Worm (Caenorhabditis elegans) whole organism, L3 larva: ENCODE data around the gene srh-47.
A peak's percentile ranks its signal among the peaks of the same experiment; 100 is the strongest.

ENCODE experiments used
- R02D3.7 ChIP-seq: fragments of 150-350 bp; optimal IDR thresholded peaks from 2 replicates; lab custom pipeline; 2014; ENCODE audit warnings: missing biosample characterization, missing genetic modification characterization
- ZK546.5 ChIP-seq: sonication (generic microtip); optimal IDR thresholded peaks from 2 replicates; lab custom pipeline; 2017; ENCODE audit warnings: missing biosample characterization, missing genetic modification characterization
- aly-2 ChIP-seq: fragments of 150-350 bp; optimal IDR thresholded peaks from 2 replicates; lab custom pipeline; 2014; ENCODE audit warnings: missing biosample characterization, missing genetic modification characterization
- ceh-16 ChIP-seq: sonication (generic microtip); optimal IDR thresholded peaks from 2 replicates; lab custom pipeline; 2017; ENCODE audit warnings: missing biosample characterization, missing genetic modification characterization
- ceh-28 ChIP-seq: fragments of 150-350 bp; optimal IDR thresholded peaks from 2 replicates; lab custom pipeline; 2014; ENCODE audit warnings: missing biosample characterization, missing genetic modification reagents, missing genetic modification characterization
- ceh-82 ChIP-seq: fragments of 150-350 bp; optimal IDR thresholded peaks from 2 replicates; lab custom pipeline; 2014; ENCODE audit warnings: missing biosample characterization, missing genetic modification characterization
- daf-12 ChIP-seq: fragments of 150-350 bp; optimal IDR thresholded peaks from 2 replicates; lab custom pipeline; 2014; ENCODE audit warnings: missing biosample characterization, missing genetic modification reagents, missing genetic modification characterization
- egl-27 ChIP-seq: sonication (generic microtip); optimal IDR thresholded peaks from 4 replicates; lab custom pipeline; 2017; ENCODE audit warnings: missing biosample characterization, missing genetic modification reagents, missing genetic modification characterization
- elt-1 ChIP-seq: fragments of 150-350 bp; optimal IDR thresholded peaks from 2 replicates; lab custom pipeline; 2014; ENCODE audit warnings: missing biosample characterization, missing genetic modification characterization
- elt-2 ChIP-seq: sonication (generic microtip); optimal IDR thresholded peaks from 2 replicates; lab custom pipeline; 2016; ENCODE audit warnings: missing genetic modification reagents, mild to moderate bottlenecking, missing genetic modification characterization, missing compliant biosample characterization
- eor-1 ChIP-seq, 2 experiments: fragments of 150-350 bp; optimal IDR thresholded peaks; 2 replicates each; lab custom pipeline; 2014 to 2018; ENCODE audit warnings: missing biosample characterization in 2 of 2, missing genetic modification characterization in 2 of 2
- fkh-10 ChIP-seq: sonication (generic microtip); optimal IDR thresholded peaks from 2 replicates; lab custom pipeline; 2017; ENCODE audit warnings: missing biosample characterization, missing genetic modification reagents, missing genetic modification characterization
- fkh-2 ChIP-seq: fragments of 150-350 bp; optimal IDR thresholded peaks from 2 replicates; lab custom pipeline; 2014; ENCODE audit warnings: missing biosample characterization, missing genetic modification reagents, missing genetic modification characterization
- hmg-11 ChIP-seq: sonication (generic microtip); optimal IDR thresholded peaks from 2 replicates; lab custom pipeline; 2016; ENCODE audit warnings: missing genetic modification characterization, missing compliant biosample characterization
- lin-15B ChIP-seq: fragments of 150-350 bp; optimal IDR thresholded peaks from 2 replicates; lab custom pipeline; 2014; ENCODE audit warnings: missing biosample characterization, missing genetic modification characterization
- lsy-12 ChIP-seq: sonication (generic microtip); optimal IDR thresholded peaks from 2 replicates; lab custom pipeline; 2016; ENCODE audit warnings: mild to moderate bottlenecking, missing genetic modification characterization, missing compliant biosample characterization
- mdl-1 ChIP-seq: fragments of 150-350 bp; optimal IDR thresholded peaks from 2 replicates; lab custom pipeline; 2014; ENCODE audit warnings: missing biosample characterization, missing genetic modification characterization
- mml-1 ChIP-seq: fragments of 150-350 bp; sonication (generic microtip); optimal IDR thresholded peaks from 3 replicates; lab custom pipeline; 2014; ENCODE audit warnings: missing biosample characterization, missing genetic modification characterization
- nfya-1 ChIP-seq: sonication (generic microtip); optimal IDR thresholded peaks from 2 replicates; lab custom pipeline; 2017; ENCODE audit warnings: missing genetic modification characterization, mild to moderate bottlenecking, missing compliant biosample characterization, antibody characterized with exemption, moderate library complexity; ENCODE audit not compliant: insufficient read depth
- nhr-11 ChIP-seq: fragments of 150-350 bp; optimal IDR thresholded peaks from 2 replicates; lab custom pipeline; 2014; ENCODE audit warnings: missing biosample characterization, missing genetic modification characterization
- nhr-12 ChIP-seq: fragments of 150-350 bp; optimal IDR thresholded peaks from 2 replicates; lab custom pipeline; 2014; ENCODE audit warnings: missing biosample characterization, missing genetic modification characterization
- nhr-23 ChIP-seq: fragments of 150-350 bp; optimal IDR thresholded peaks from 2 replicates; lab custom pipeline; 2014; ENCODE audit warnings: missing biosample characterization, missing genetic modification reagents, missing genetic modification characterization
- nhr-237 ChIP-seq: fragments of 150-350 bp; optimal IDR thresholded peaks from 2 replicates; lab custom pipeline; 2014; ENCODE audit warnings: missing biosample characterization, missing genetic modification characterization
- nhr-25 ChIP-seq: sonication (generic microtip); optimal IDR thresholded peaks from 2 replicates; lab custom pipeline; 2017; ENCODE audit warnings: missing biosample characterization, missing genetic modification characterization
- nhr-28 ChIP-seq: fragments of 150-350 bp; optimal IDR thresholded peaks from 2 replicates; lab custom pipeline; 2014; ENCODE audit warnings: missing biosample characterization, missing genetic modification characterization
- nhr-43 ChIP-seq: sonication (generic microtip); optimal IDR thresholded peaks from 2 replicates; lab custom pipeline; 2016; ENCODE audit warnings: mild to moderate bottlenecking, missing genetic modification characterization, missing compliant biosample characterization; ENCODE audit not compliant: poor library complexity, severe bottlenecking
- nhr-67 ChIP-seq: fragments of 150-350 bp; optimal IDR thresholded peaks from 2 replicates; lab custom pipeline; 2014; ENCODE audit warnings: missing biosample characterization, missing genetic modification characterization
- nhr-76 ChIP-seq: fragments of 150-350 bp; sonication (generic microtip); optimal IDR thresholded peaks from 5 replicates; lab custom pipeline; 2014; ENCODE audit warnings: missing biosample characterization, missing genetic modification characterization
- nhr-77 ChIP-seq: fragments of 150-350 bp; optimal IDR thresholded peaks from 2 replicates; lab custom pipeline; 2014; ENCODE audit warnings: missing biosample characterization, missing genetic modification characterization
- pha-4 ChIP-seq: fragments of 150-350 bp; optimal IDR thresholded peaks from 2 replicates; lab custom pipeline; 2014; ENCODE audit warnings: missing biosample characterization, missing genetic modification reagents, missing genetic modification characterization
- pqm-1 ChIP-seq: fragments of 150-350 bp; optimal IDR thresholded peaks from 2 replicates; lab custom pipeline; 2017; ENCODE audit warnings: missing biosample characterization, missing genetic modification characterization, inconsistent platforms
- skn-1 ChIP-seq: fragments of 150-350 bp; optimal IDR thresholded peaks from 2 replicates; lab custom pipeline; 2014; ENCODE audit warnings: missing biosample characterization, missing genetic modification characterization
- tbx-2 ChIP-seq: sonication (generic microtip); optimal IDR thresholded peaks from 2 replicates; lab custom pipeline; 2016; ENCODE audit warnings: mild to moderate bottlenecking, missing genetic modification characterization, missing compliant biosample characterization
- unc-39 ChIP-seq: sonication (generic microtip); optimal IDR thresholded peaks from 4 replicates; lab custom pipeline; 2017; ENCODE audit warnings: missing biosample characterization, missing genetic modification characterization
- zag-1 ChIP-seq: fragments of 150-350 bp; optimal IDR thresholded peaks from 2 replicates; lab custom pipeline; 2014; ENCODE audit warnings: missing biosample characterization, missing genetic modification characterization
- ztf-11 ChIP-seq: fragments of 150-350 bp; optimal IDR thresholded peaks from 2 replicates; lab custom pipeline; 2014; ENCODE audit warnings: missing biosample characterization, missing genetic modification characterization
- ztf-4 ChIP-seq: fragments of 150-350 bp; optimal IDR thresholded peaks from 2 replicates; lab custom pipeline; 2014; ENCODE audit warnings: missing biosample characterization, missing genetic modification characterization

The srh-47 gene

DNA sequence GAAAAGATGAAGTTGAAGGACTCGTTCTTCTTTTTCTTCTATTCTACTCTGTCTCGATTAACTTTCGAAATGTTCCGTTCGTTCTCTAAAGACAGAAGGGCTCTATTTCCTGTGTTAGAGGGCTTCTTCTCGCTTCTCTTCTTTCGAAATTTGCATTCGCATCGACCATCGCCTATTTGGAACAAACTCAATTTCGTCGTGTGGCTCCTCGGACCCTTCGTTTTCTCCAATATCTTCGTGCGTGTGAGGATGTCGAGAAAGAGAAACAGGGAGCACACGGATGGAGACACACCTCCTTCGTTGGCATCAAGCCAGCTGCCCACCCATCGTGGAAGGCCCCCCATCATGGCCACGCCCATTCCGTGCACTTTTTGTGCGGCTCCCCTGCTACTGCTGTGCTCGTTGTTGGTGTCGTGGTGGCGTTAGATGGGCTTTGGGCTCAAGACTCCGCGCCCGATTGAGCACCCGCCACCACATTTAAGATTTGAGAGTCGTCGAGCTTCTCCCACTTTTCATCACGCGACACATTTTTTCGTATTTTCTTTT lies 40.8 kb upstream of the srh-47 start:
- TF ChIP-seq fkh-10 = peak; percentile 91
- peak; percentile 27 for TF ChIP-seq nfya-1 (tag; lab: Kevin White, UChicago)
- TF ChIP-seq ceh-28 (tag; lab: Kevin White, UChicago) = no peak

DNA sequence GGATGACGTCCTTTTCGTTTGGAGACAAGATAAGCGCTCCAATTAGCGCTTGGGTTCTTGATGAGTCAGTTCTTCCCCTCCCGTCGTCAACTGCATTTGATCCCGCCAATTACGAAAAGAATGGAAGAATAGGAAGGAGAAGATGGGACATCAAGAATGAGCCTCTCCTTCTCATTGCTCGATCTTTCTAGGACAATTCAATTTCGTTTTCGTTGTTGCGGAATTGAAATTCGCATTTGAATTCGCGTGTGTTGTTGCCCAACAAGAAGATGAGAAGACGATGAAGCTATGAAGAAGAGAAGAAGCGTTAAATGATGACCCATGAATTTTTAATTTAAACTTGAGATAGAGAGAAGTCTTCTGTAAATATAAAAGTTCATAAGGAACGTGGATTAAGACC lies 36.4 kb upstream of the srh-47 start:
- TF ChIP-seq nhr-43 (tag; lab: Kevin White, UChicago) (no peak), fkh-10 (peak; percentile 36), eor-1 (tag; optimal IDR thresholded peaks at IDR 0.05; lab: Kevin White, UChicago) (no peak)

DNA sequence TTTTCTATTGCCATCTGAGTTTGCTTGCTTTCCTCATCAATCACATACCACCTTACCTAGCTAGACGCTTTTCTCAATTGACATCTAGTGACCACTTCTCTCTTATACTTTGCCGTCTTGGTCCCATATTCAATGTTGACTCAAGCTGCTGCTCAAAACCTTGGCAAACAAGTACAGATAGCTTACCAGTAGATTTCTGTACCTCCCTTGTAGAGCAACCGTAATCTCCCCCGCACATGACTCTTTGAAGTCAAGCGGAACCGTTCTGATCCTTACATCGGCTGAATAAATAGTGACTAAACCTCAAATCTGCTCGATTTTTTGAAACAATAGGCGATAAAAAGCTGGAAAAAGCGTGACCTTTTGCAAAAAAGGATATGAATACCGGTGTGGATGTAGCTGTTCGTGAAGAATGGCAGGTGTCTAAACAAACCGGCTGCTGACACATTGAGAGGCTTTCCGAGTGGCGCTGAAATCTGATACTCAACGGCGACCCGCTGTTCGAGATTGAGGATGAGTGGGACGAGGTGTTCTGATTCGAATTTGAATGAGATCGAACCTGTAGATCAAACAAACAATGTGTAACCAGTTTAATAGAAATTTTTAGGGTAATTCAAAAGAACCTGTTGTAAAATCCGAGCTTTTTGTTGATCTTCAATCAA lies 35.4 kb upstream of the srh-47 start:
- TF ChIP-seq tbx-2 (tag; lab: Kevin White, UChicago) = no peak
- TF ChIP-seq lin-15B = no peak
- TF ChIP-seq nhr-12 (tag; lab: Kevin White, UChicago) = no peak
- TF ChIP-seq nfya-1 (tag; lab: Kevin White, UChicago) = no peak
- no peak for TF ChIP-seq nhr-28 (tag; lab: Kevin White, UChicago)
- TF ChIP-seq ztf-4 = no peak
- TF ChIP-seq mdl-1 (tag; lab: Kevin White, UChicago) = no peak
- no peak for TF ChIP-seq nhr-67 (tag; lab: Kevin White, UChicago)
- TF ChIP-seq mml-1 (tag; lab: Kevin White, UChicago) = no peak
- no peak for TF ChIP-seq ztf-11 (tag; lab: Kevin White, UChicago)
- no peak for TF ChIP-seq nhr-11 (tag; lab: Kevin White, UChicago)
- no peak for TF ChIP-seq daf-12 (tag; lab: Kevin White, UChicago)
- no peak for TF ChIP-seq ceh-28 (tag; lab: Kevin White, UChicago)
- TF ChIP-seq lsy-12 (tag; lab: Kevin White, UChicago) = no peak
- TF ChIP-seq R02D3.7 (tag; lab: Kevin White, UChicago) = no peak
- TF ChIP-seq ZK546.5 (tag; lab: Kevin White, UChicago) = no peak
- TF ChIP-seq pqm-1 (tag; lab: Kevin White, UChicago) = no peak

DNA sequence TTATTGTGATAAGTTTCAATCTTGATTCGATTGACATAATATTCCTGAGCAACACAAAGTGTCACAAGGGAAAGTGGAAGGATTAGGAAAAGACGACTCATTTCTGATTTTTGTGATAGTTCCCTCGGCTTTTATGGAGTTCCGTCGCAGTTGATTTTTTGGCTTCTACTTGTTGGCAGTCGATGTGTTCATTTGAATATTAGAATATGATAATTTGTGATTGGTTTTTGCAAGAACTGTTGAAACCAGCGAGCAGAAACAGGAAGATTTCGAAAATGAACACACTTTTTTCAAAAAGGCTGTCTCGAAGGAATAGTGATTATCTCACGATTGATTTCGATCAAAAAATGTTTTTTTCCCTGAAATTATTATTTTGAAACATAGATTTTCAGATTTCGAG lies 33.8 kb upstream of the srh-47 start, which contains the start of gene T02E9.6:
T02E9.6 (minus strand) TSS at position 101 of the 400 bp plus-strand sequence.
- no peak for TF ChIP-seq nhr-28 (tag; lab: Kevin White, UChicago)
- TF ChIP-seq, all 47 proteins: peak for 0

DNA sequence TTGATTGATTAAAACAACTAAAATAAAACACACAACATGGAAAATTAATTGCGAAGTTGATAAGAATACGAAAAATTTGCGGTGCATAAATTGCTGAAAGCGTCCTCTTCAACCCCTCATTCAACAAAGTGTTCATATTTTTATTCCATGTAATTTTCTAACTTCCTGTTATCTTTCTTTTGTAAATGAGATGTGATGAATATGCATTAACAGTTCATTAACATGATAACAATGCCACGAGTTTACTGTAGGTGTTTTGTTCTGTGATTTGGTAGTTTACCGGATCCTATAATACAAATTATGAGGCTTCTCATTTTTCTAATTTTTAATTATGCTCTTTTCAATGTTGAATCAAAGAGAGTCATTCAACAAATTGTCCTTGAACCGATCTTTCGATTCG lies 28.7 kb upstream of the srh-47 start, which contains the start of gene F47G9.6:
F47G9.6 (plus strand) TSS at position 301 of the 400 bp plus-strand sequence.
- TF ChIP-seq nhr-76 (tag; lab: Kevin White, UChicago) (no peak), skn-1 (tag; lab: Kevin White, UChicago) (no peak), ceh-16 (no peak), nhr-237 (tag; lab: Kevin White, UChicago) (no peak), hmg-11 (tag; lab: Kevin White, UChicago) (no peak), nhr-23 (tag; lab: Kevin White, UChicago) (no peak), aly-2 (tag; lab: Kevin White, UChicago) (no peak), nhr-25 (tag; lab: Kevin White, UChicago) (no peak), ztf-11 (tag; lab: Kevin White, UChicago) (no peak), nhr-77 (no peak), ceh-28 (tag; lab: Kevin White, UChicago) (no peak), nhr-67 (tag; lab: Kevin White, UChicago) (no peak), lsy-12 (tag; lab: Kevin White, UChicago) (no peak), eor-1 (tag; optimal IDR thresholded peaks at IDR 0.05; lab: Kevin White, UChicago) (no peak), daf-12 (tag; lab: Kevin White, UChicago) (no peak)
- TF ChIP-seq, all 47 proteins: peak for 0

DNA sequence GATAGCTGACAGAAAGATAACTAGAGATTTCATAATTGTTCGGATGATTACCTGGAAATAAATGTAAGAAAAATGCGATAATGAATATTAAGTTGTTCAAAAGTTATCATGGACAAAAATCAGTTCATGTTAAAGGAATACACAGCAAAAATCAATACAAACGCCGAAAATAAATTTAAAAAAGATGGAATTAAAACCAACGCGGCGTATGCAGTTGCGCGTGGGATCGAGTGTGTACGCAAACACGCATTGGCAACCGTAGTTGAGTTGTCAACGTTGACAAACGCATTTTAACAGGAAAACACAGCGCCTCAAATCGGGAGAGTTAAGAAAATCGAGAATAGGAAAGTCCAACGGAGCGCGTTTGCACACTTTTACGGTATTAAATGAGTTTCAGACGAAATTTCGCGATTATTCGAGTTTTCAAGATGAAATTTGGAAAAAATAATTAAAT lies 26.5 kb upstream of the srh-47 start, which contains the start of gene tmed-10:
tmed-10 (minus strand) TSS at position 51 of the 454 bp plus-strand sequence.
- TF ChIP-seq R02D3.7 (tag; lab: Kevin White, UChicago) = no peak
- no peak for TF ChIP-seq zag-1
- peak; percentile 50 for TF ChIP-seq elt-2
- no peak for TF ChIP-seq egl-27
- TF ChIP-seq nhr-77 = no peak
- TF ChIP-seq mdl-1 (tag; lab: Kevin White, UChicago) = no peak
- no peak for TF ChIP-seq nhr-11 (tag; lab: Kevin White, UChicago)
- TF ChIP-seq ztf-11 (tag; lab: Kevin White, UChicago) = no peak
- TF ChIP-seq nhr-76 (tag; lab: Kevin White, UChicago) = no peak
- TF ChIP-seq nhr-23 (tag; lab: Kevin White, UChicago) = peak; percentile 36
- TF ChIP-seq ZK546.5 (tag; lab: Kevin White, UChicago) = no peak
- TF ChIP-seq nhr-25 (tag; lab: Kevin White, UChicago) = peak; percentile 57
- peak; percentile 80 for TF ChIP-seq lin-15B
- TF ChIP-seq elt-1 (tag; lab: Kevin White, UChicago) = no peak
- no peak for TF ChIP-seq eor-1 (tag; optimal IDR thresholded peaks at IDR 0.05; lab: Kevin White, UChicago)
- TF ChIP-seq pqm-1 (tag; lab: Kevin White, UChicago) = no peak
- TF ChIP-seq nhr-237 (tag; lab: Kevin White, UChicago) = no peak
- TF ChIP-seq aly-2 (tag; lab: Kevin White, UChicago) = no peak
- no peak for TF ChIP-seq ztf-4
- peak; percentile 72 for TF ChIP-seq nfya-1 (tag; lab: Kevin White, UChicago)
- TF ChIP-seq hmg-11 (tag; lab: Kevin White, UChicago) = peak; percentile 34
- no peak for TF ChIP-seq fkh-2 (tag; lab: Kevin White, UChicago)
- TF ChIP-seq ceh-82 (tag; lab: Kevin White, UChicago) = no peak
- TF ChIP-seq nhr-67 (tag; lab: Kevin White, UChicago) = no peak
- TF ChIP-seq pha-4 = peak; percentile 82
- TF ChIP-seq unc-39 (tag; lab: Kevin White, UChicago) = no peak
- TF ChIP-seq nhr-12 (tag; lab: Kevin White, UChicago) = no peak
